Fruit fly (Drosophila melanogaster): ENCODE results near the gene tacc.

Gene tacc

dm6 chr3R:4739192-4739491 is 9.7 kb downstream of the tacc start:
- TF ChIP-seq Vsx1 (GFP tag; optimal IDR thresholded peaks at IDR 0.05) (peak; percentile 36), YL-1 (GFP tag; optimal IDR thresholded peaks at IDR 0.05) (peak; percentile 19), sqz (GFP tag; optimal IDR thresholded peaks at IDR 0.05) (peak; percentile 70), CG10147 (GFP tag; optimal IDR thresholded peaks at IDR 0.05) (peak; percentile 11), eve (GFP tag; optimal IDR thresholded peaks at IDR 0.05) (peak in 1 of 2 experiments; percentile 90), CG1602 (GFP tag; optimal IDR thresholded peaks at IDR 0.05) (no peak)

dm6 chr3R:4738494-4739191 is 10.2 kb downstream of the tacc start:
- TF ChIP-seq CG12236 (GFP tag; optimal IDR thresholded peaks at IDR 0.05) = no peak
- peak; percentile 40 for TF ChIP-seq phol (tag; optimal IDR thresholded peaks at IDR 0.05)
- peak; percentile 11 for TF ChIP-seq Asciz (GFP tag; optimal IDR thresholded peaks at IDR 0.05)
- TF ChIP-seq dan (GFP tag; IDR thresholded peaks at IDR 0.05) = no peak
- TF ChIP-seq klu (GFP tag; IDR thresholded peaks at IDR 0.05) = no peak
- no peak for TF ChIP-seq CG2116 (GFP tag; optimal IDR thresholded peaks at IDR 0.05)
- no peak for TF ChIP-seq gt (GFP tag; IDR thresholded peaks at IDR 0.05)
- TF ChIP-seq HLHmδ (GFP tag; optimal IDR thresholded peaks at IDR 0.05) = no peak
- TF ChIP-seq Fer3 (tag; optimal IDR thresholded peaks at IDR 0.05) = no peak
- no peak for TF ChIP-seq Rx (GFP tag; IDR thresholded peaks at IDR 0.05)
- no peak for TF ChIP-seq CG9727 (GFP tag; optimal IDR thresholded peaks at IDR 0.05)
- no peak for TF ChIP-seq CG34422 (GFP tag; IDR thresholded peaks at IDR 0.05)
- TF ChIP-seq CG8089 (GFP tag; optimal IDR thresholded peaks at IDR 0.05) = no peak
- no peak for TF ChIP-seq CG1529 (GFP tag; optimal IDR thresholded peaks at IDR 0.05)
- TF ChIP-seq CG7271 (tag; optimal IDR thresholded peaks at IDR 0.05) = no peak
- TF ChIP-seq Hsf (GFP tag; optimal IDR thresholded peaks at IDR 0.05) = no peak
- no peak for TF ChIP-seq CG13296 (GFP tag; optimal IDR thresholded peaks at IDR 0.05)
- TF ChIP-seq CG15011 (GFP tag; optimal IDR thresholded peaks at IDR 0.05) = no peak
- TF ChIP-seq CG8478 (optimal IDR thresholded peaks at IDR 0.05) = no peak
- no peak for TF ChIP-seq crc (GFP tag; optimal IDR thresholded peaks at IDR 0.05)
- no peak for TF ChIP-seq exex (tag; optimal IDR thresholded peaks at IDR 0.05)
- no peak for TF ChIP-seq Hand (GFP tag; optimal IDR thresholded peaks at IDR 0.05)
- TF ChIP-seq dmrt99B (tag; optimal IDR thresholded peaks at IDR 0.05) = peak; percentile 22
- no peak for TF ChIP-seq Hmx (GFP tag; optimal IDR thresholded peaks at IDR 0.05)
- TF ChIP-seq en (GFP tag; optimal IDR thresholded peaks at IDR 0.05) = no peak
- no peak for TF ChIP-seq sob (GFP tag; IDR thresholded peaks at IDR 0.05)
- peak; percentile 15 for TF ChIP-seq fd96Cb (tag; optimal IDR thresholded peaks at IDR 0.05)
- TF ChIP-seq sisA (GFP tag; IDR thresholded peaks at IDR 0.05) = no peak
- no peak for TF ChIP-seq gcm (GFP tag; optimal IDR thresholded peaks at IDR 0.05)
- TF ChIP-seq pnt (GFP tag; optimal IDR thresholded peaks at IDR 0.05) = no peak
- TF ChIP-seq Dp (GFP tag; optimal IDR thresholded peaks at IDR 0.05) = no peak
- TF ChIP-seq pzg (GFP tag; optimal IDR thresholded peaks at IDR 0.05) = no peak
- TF ChIP-seq CG3163 (GFP tag; optimal IDR thresholded peaks at IDR 0.05) = no peak
- no peak for TF ChIP-seq PHDP (tag; optimal IDR thresholded peaks at IDR 0.05)
- TF ChIP-seq nmo (GFP tag; optimal IDR thresholded peaks at IDR 0.05) = no peak
- TF ChIP-seq CG10267 (tag; optimal IDR thresholded peaks at IDR 0.05) = no peak
- no peak for TF ChIP-seq ERR (GFP tag; optimal IDR thresholded peaks at IDR 0.05)
- no peak for TF ChIP-seq CG11398 (GFP tag; optimal IDR thresholded peaks at IDR 0.05)
- no peak for TF ChIP-seq CG7928 (GFP tag; optimal IDR thresholded peaks at IDR 0.05)
- TF ChIP-seq HLH3B (GFP tag; IDR thresholded peaks at IDR 0.05) = no peak
- no peak for TF ChIP-seq HmgZ (tag; optimal IDR thresholded peaks at IDR 0.05)
- TF ChIP-seq E2f2 (GFP tag; IDR thresholded peaks at IDR 0.05) = no peak
- TF ChIP-seq corto (GFP tag; optimal IDR thresholded peaks at IDR 0.05) = no peak
- TF ChIP-seq CG1603 (tag; optimal IDR thresholded peaks at IDR 0.05) = no peak

All from whole organism, embryonic.